Worm (Caenorhabditis elegans) whole organism, L1 larva: ENCODE data around the gene hda-11.

Experiments
- F16B12.6 ChIP-seq: fragments of 150-350 bp; optimal IDR thresholded peaks from 2 replicates; lab custom pipeline; 2014; ENCODE audit warnings: missing biosample characterization, missing genetic modification characterization
- dpl-1 ChIP-seq, 3 experiments: fragments of 150-350 bp in 2 of 3; sonication (generic microtip) in 1 of 3; optimal IDR thresholded peaks; 2 replicates each; lab custom pipeline; 2014 to 2017; ENCODE audit warnings: missing biosample characterization in 3 of 3, missing genetic modification characterization in 3 of 3, missing genetic modification reagents in 3 of 3
- efl-3 ChIP-seq: fragments of 200-800 bp; sonication (Bioruptor generic); optimal IDR thresholded peaks from 2 replicates; lab custom pipeline; 2018; ENCODE audit warnings: mild to moderate bottlenecking, missing genetic modification characterization, missing compliant biosample characterization
- fkh-10 ChIP-seq: sonication (generic microtip); optimal IDR thresholded peaks from 2 replicates; lab custom pipeline; 2017; ENCODE audit warnings: missing biosample characterization, missing genetic modification reagents, missing genetic modification characterization
- isw-1 ChIP-seq: fragments of 200-800 bp; sonication (Bioruptor generic); IDR thresholded peaks from 2 replicates; pipeline ENCODE4 v1.3.6; 2022; ENCODE audit warnings: missing genetic modification characterization, missing compliant biosample characterization
- lin-39 ChIP-seq: fragments of 150-350 bp; optimal IDR thresholded peaks from 2 replicates; lab custom pipeline; 2014; ENCODE audit warnings: missing biosample characterization, missing genetic modification reagents, missing genetic modification characterization
- nhr-237 ChIP-seq: fragments of 150-350 bp; optimal IDR thresholded peaks from 2 replicates; lab custom pipeline; 2014; ENCODE audit warnings: missing biosample characterization, missing genetic modification characterization
- pqm-1 ChIP-seq: sonication (generic microtip); optimal IDR thresholded peaks from 3 replicates; lab custom pipeline; 2017; ENCODE audit warnings: missing biosample characterization, missing genetic modification characterization
- sox-4 ChIP-seq: sonication (generic microtip); optimal IDR thresholded peaks from 2 replicates; lab custom pipeline; 2016; ENCODE audit warnings: missing genetic modification characterization, missing compliant biosample characterization
- tbx-2 ChIP-seq: sonication (generic microtip); optimal IDR thresholded peaks from 2 replicates; lab custom pipeline; 2016; ENCODE audit warnings: missing genetic modification characterization, missing compliant biosample characterization
- ztf-11 ChIP-seq, 2 experiments: sonication (generic microtip); optimal IDR thresholded peaks; 2 replicates each; lab custom pipeline; 2016 to 2017; ENCODE audit warnings: missing genetic modification characterization in 2 of 2, missing biosample characterization in 1 of 2, missing compliant biosample characterization in 1 of 2

- TF ChIP-seq isw-1 (GFP tag; lab: Robert Waterston, UW) (no peak), fkh-10 (GFP tag; lab: Kevin White, UChicago) (no peak), nhr-237 (tag; lab: Kevin White, UChicago) (no peak), pqm-1 (tag; lab: Kevin White, UChicago) (no peak), F16B12.6 (tag; lab: Kevin White, UChicago) (no peak), ztf-11 (tag; optimal IDR thresholded peaks at IDR 0.05; lab: Kevin White, UChicago) (no peak), tbx-2 (tag; lab: Kevin White, UChicago) (no peak), dpl-1 (GFP tag; optimal IDR thresholded peaks at IDR 0.05; lab: Kevin White, UChicago) (no peak), lin-39 (tag; lab: Kevin White, UChicago) (no peak), efl-3 (GFP tag; lab: Kevin White, UChicago) (no peak), sox-4 (tag; lab: Kevin White, UChicago) (no peak)
Observed at ce11 chrV:10555239-10555638, 29.3 kb downstream of the hda-11 start, which contains the start of gene F32G8.3.
